Worm (Caenorhabditis elegans) whole organism, late embryonic: ENCODE data around the gene disl-2.

ENCODE experiments used
- K09A11.1 ChIP-seq: sonication (generic microtip); optimal IDR thresholded peaks from 2 replicates; lab custom pipeline; 2017; ENCODE audit warnings: antibody characterized with exemption, mild to moderate bottlenecking, missing genetic modification characterization, missing compliant biosample characterization; ENCODE audit not compliant: insufficient read depth
- Y22D7AL.16 ChIP-seq: sonication (generic microtip); optimal IDR thresholded peaks from 2 replicates; lab custom pipeline; 2016; ENCODE audit warnings: missing genetic modification characterization, missing compliant biosample characterization
- ama-1 ChIP-seq: fragments of 150-350 bp; optimal IDR thresholded peaks from 2 replicates; lab custom pipeline; 2014
- ceh-14 ChIP-seq: sonication (generic microtip); optimal IDR thresholded peaks from 2 replicates; lab custom pipeline; 2016; ENCODE audit warnings: missing genotype, missing genetic modification characterization, missing compliant biosample characterization
- ceh-19 ChIP-seq: fragments of 200-800 bp; sonication (Bioruptor generic); optimal IDR thresholded peaks from 2 replicates; lab custom pipeline; 2018; ENCODE audit warnings: mild to moderate bottlenecking, missing genetic modification characterization, missing compliant biosample characterization
- ceh-24 ChIP-seq: sonication (generic microtip); optimal IDR thresholded peaks from 2 replicates; lab custom pipeline; 2016; ENCODE audit warnings: mild to moderate bottlenecking, missing genetic modification characterization, missing compliant biosample characterization
- ceh-30 ChIP-seq: fragments of 150-350 bp; optimal IDR thresholded peaks from 2 replicates; lab custom pipeline; 2014; ENCODE audit warnings: missing biosample characterization, missing genetic modification characterization
- ceh-31 ChIP-seq: sonication (generic microtip); optimal IDR thresholded peaks from 2 replicates; lab custom pipeline; 2016; ENCODE audit warnings: missing genetic modification characterization, missing compliant biosample characterization
- che-1 ChIP-seq: sonication (generic microtip); optimal IDR thresholded peaks from 2 replicates; lab custom pipeline; 2016; ENCODE audit warnings: mild to moderate bottlenecking, missing genetic modification characterization, missing compliant biosample characterization
- dmd-4 ChIP-seq: sonication (generic microtip); optimal IDR thresholded peaks from 2 replicates; lab custom pipeline; 2016; ENCODE audit warnings: borderline replicate concordance, missing genetic modification characterization, missing compliant biosample characterization
- elt-2 ChIP-seq: sonication (generic microtip); optimal IDR thresholded peaks from 2 replicates; lab custom pipeline; 2016; ENCODE audit warnings: missing genetic modification reagents, missing genetic modification characterization, missing compliant biosample characterization
- ets-4 ChIP-seq: sonication (generic microtip); optimal IDR thresholded peaks from 2 replicates; lab custom pipeline; 2016; ENCODE audit warnings: missing genetic modification characterization, missing compliant biosample characterization
- fax-1 ChIP-seq: sonication (generic microtip); optimal IDR thresholded peaks from 2 replicates; lab custom pipeline; 2016; ENCODE audit warnings: missing genotype, missing genetic modification characterization, missing compliant biosample characterization
- fkh-6 ChIP-seq: sonication (generic microtip); optimal IDR thresholded peaks from 2 replicates; lab custom pipeline; 2016; ENCODE audit warnings: missing genetic modification characterization, missing compliant biosample characterization
- gmeb-2 ChIP-seq: sonication (generic microtip); optimal IDR thresholded peaks from 2 replicates; lab custom pipeline; 2016; ENCODE audit warnings: missing genetic modification characterization, inconsistent platforms, missing compliant biosample characterization
- hlh-15 ChIP-seq: sonication (generic microtip); optimal IDR thresholded peaks from 2 replicates; lab custom pipeline; 2016; ENCODE audit warnings: missing genetic modification characterization, missing compliant biosample characterization
- hlh-8 ChIP-seq: sonication (generic microtip); optimal IDR thresholded peaks from 2 replicates; lab custom pipeline; 2016; ENCODE audit warnings: missing genotype, missing genetic modification characterization, missing compliant biosample characterization
- lim-6 ChIP-seq: sonication (generic microtip); optimal IDR thresholded peaks from 2 replicates; lab custom pipeline; 2016; ENCODE audit warnings: missing genetic modification characterization, missing compliant biosample characterization
- madf-2 ChIP-seq: sonication (generic microtip); optimal IDR thresholded peaks from 2 replicates; lab custom pipeline; 2017; ENCODE audit warnings: missing genetic modification characterization, missing compliant biosample characterization
- mec-3 ChIP-seq: sonication (generic microtip); optimal IDR thresholded peaks from 2 replicates; lab custom pipeline; 2016; ENCODE audit warnings: borderline replicate concordance, missing genetic modification characterization, missing compliant biosample characterization
- nfya-1 ChIP-seq: sonication (generic microtip); optimal IDR thresholded peaks from 2 replicates; lab custom pipeline; 2017; ENCODE audit warnings: missing genetic modification characterization, mild to moderate bottlenecking, missing compliant biosample characterization, antibody characterized with exemption, moderate library complexity
- nhr-11 ChIP-seq: fragments of 150-350 bp; optimal IDR thresholded peaks from 2 replicates; lab custom pipeline; 2014; ENCODE audit warnings: missing biosample characterization, missing genetic modification characterization
- npax-4 ChIP-seq: sonication (generic microtip); optimal IDR thresholded peaks from 2 replicates; lab custom pipeline; 2016; ENCODE audit warnings: missing genetic modification characterization, missing compliant biosample characterization
- pat-9 ChIP-seq: fragments of 200-800 bp; sonication (Bioruptor generic); optimal IDR thresholded peaks from 2 replicates; lab custom pipeline; 2018; ENCODE audit warnings: mild to moderate bottlenecking, missing genetic modification characterization, moderate library complexity, missing compliant biosample characterization
- pax-1 ChIP-seq: fragments of 150-350 bp; optimal IDR thresholded peaks from 2 replicates; lab custom pipeline; 2014; ENCODE audit warnings: missing biosample characterization, missing genetic modification characterization
- pha-4 ChIP-seq: fragments of 150-350 bp; optimal IDR thresholded peaks from 2 replicates; lab custom pipeline; 2018; ENCODE audit warnings: missing biosample characterization, missing genetic modification reagents, missing genetic modification characterization
- pros-1 ChIP-seq: fragments of 150-350 bp; optimal IDR thresholded peaks from 2 replicates; lab custom pipeline; 2014; ENCODE audit warnings: missing biosample characterization, missing genetic modification reagents, missing genetic modification characterization
- rnt-1 ChIP-seq: sonication (generic microtip); optimal IDR thresholded peaks from 2 replicates; lab custom pipeline; 2016; ENCODE audit warnings: missing genetic modification characterization, missing compliant biosample characterization
- sdc-2 ChIP-seq: sonication (generic microtip); optimal IDR thresholded peaks from 2 replicates; lab custom pipeline; 2016; ENCODE audit warnings: missing genotype, missing genetic modification characterization, missing compliant biosample characterization
- tbx-2 ChIP-seq: sonication (generic microtip); optimal IDR thresholded peaks from 2 replicates; lab custom pipeline; 2016; ENCODE audit warnings: missing genetic modification characterization, missing compliant biosample characterization
- ttx-3 ChIP-seq: sonication (generic microtip); optimal IDR thresholded peaks from 2 replicates; lab custom pipeline; 2016; ENCODE audit warnings: missing genetic modification reagents, missing genetic modification characterization, missing compliant biosample characterization
- unc-3 ChIP-seq, 2 experiments: fragments of 200-800 bp in 1 of 2; sonication (Bioruptor generic) in 1 of 2; sonication (generic microtip) in 1 of 2; conservative IDR thresholded peaks in 1 of 2; optimal IDR thresholded peaks in 1 of 2; 2 replicates each; pipeline versions ENCODE4 v1.3.6 to Lab custom; 2016 to 2022; ENCODE audit warnings: missing compliant biosample characterization in 2 of 2, missing genetic modification characterization in 2 of 2, missing genetic modification reagents in 1 of 2
- unc-42 ChIP-seq: sonication (generic microtip); optimal IDR thresholded peaks from 2 replicates; lab custom pipeline; 2016; ENCODE audit warnings: missing genotype, missing genetic modification characterization, missing compliant biosample characterization
- zip-5 ChIP-seq: sonication (generic microtip); optimal IDR thresholded peaks from 2 replicates; lab custom pipeline; 2016; ENCODE audit warnings: missing genetic modification characterization, missing compliant biosample characterization

The disl-2 gene

ce11 chrIII:5464077-5464476, 21.1 kb downstream of the disl-2 start, which contains the start of gene F48E8.2:
Gene F48E8.2 (plus strand): TSS chrIII:5464377.
- TF ChIP-seq rnt-1 (tag; lab: Kevin White, UChicago) (no peak), che-1 (tag; lab: Kevin White, UChicago) (no peak), nhr-11 (tag; lab: Kevin White, UChicago) (no peak), elt-2 (tag; lab: Kevin White, UChicago) (no peak), mec-3 (tag; lab: Kevin White, UChicago) (no peak), unc-3 (GFP tag; conservative IDR thresholded peaks at IDR 0.05; lab: Robert Waterston, UW) (no peak), unc-3 (tag; optimal IDR thresholded peaks at IDR 0.05; lab: Kevin White, UChicago) (no peak), sdc-2 (tag; lab: Kevin White, UChicago) (no peak), fkh-6 (tag; lab: Kevin White, UChicago) (no peak)

ce11 chrIII:5464850-5465249, 21.9 kb downstream of the disl-2 start:
- TF ChIP-seq pax-1 (tag; lab: Kevin White, UChicago) (no peak), zip-5 (tag; lab: Kevin White, UChicago) (no peak), lim-6 (no peak), ceh-31 (tag; lab: Kevin White, UChicago) (no peak), unc-42 (tag; lab: Kevin White, UChicago) (no peak), pros-1 (tag; lab: Kevin White, UChicago) (no peak), tbx-2 (tag; lab: Kevin White, UChicago) (no peak), nfya-1 (tag; lab: Kevin White, UChicago) (no peak), unc-3 (GFP tag; conservative IDR thresholded peaks at IDR 0.05; lab: Robert Waterston, UW) (no peak), unc-3 (tag; optimal IDR thresholded peaks at IDR 0.05; lab: Kevin White, UChicago) (no peak), Y22D7AL.16 (tag; lab: Kevin White, UChicago) (no peak), hlh-8 (tag; lab: Kevin White, UChicago) (no peak)

ce11 chrIII:5469090-5469489, 26.1 kb downstream of the disl-2 start:
- peak; percentile 96 for TF ChIP-seq nfya-1 (tag; lab: Kevin White, UChicago)
- TF ChIP-seq pat-9 (tag; lab: Kevin White, UChicago), result no peak

ce11 chrIII:5472693-5473092, 29.7 kb downstream of the disl-2 start:
- no peak for TF ChIP-seq pax-1 (tag; lab: Kevin White, UChicago)
- TF ChIP-seq fax-1 (tag; lab: Kevin White, UChicago), result no peak
- TF ChIP-seq ceh-24 (tag; lab: Kevin White, UChicago), result no peak
- no peak for TF ChIP-seq elt-2 (tag; lab: Kevin White, UChicago)
- TF ChIP-seq zip-5 (tag; lab: Kevin White, UChicago), result no peak
- no peak for TF ChIP-seq madf-2 (tag; lab: Kevin White, UChicago)
- TF ChIP-seq K09A11.1 (tag; lab: Kevin White, UChicago), result no peak
- no peak for TF ChIP-seq mec-3 (tag; lab: Kevin White, UChicago)
- no peak for TF ChIP-seq tbx-2 (tag; lab: Kevin White, UChicago)
- no peak for TF ChIP-seq pha-4 (tag; lab: Kevin White, UChicago)
- TF ChIP-seq, all 69 proteins: peak for 0

- TF ChIP-seq che-1 (tag; lab: Kevin White, UChicago), result no peak
- TF ChIP-seq ttx-3 (tag; lab: Kevin White, UChicago), result no peak
- TF ChIP-seq ceh-30 (tag; lab: Kevin White, UChicago), result no peak
- TF ChIP-seq ets-4, result no peak
- TF ChIP-seq hlh-15 (tag; lab: Kevin White, UChicago), result no peak
- no peak for TF ChIP-seq npax-4
- no peak for TF ChIP-seq dmd-4 (tag; lab: Kevin White, UChicago)
- TF ChIP-seq ceh-19 (GFP tag; lab: Kevin White, UChicago), result no peak
- no peak for TF ChIP-seq ama-1
- no peak for TF ChIP-seq gmeb-2 (tag; lab: Kevin White, UChicago)
- no peak for TF ChIP-seq ceh-14 (tag; lab: Kevin White, UChicago)
- TF ChIP-seq pha-4 (tag; lab: Kevin White, UChicago), result no peak
These were observed 31.2 kb downstream of the disl-2 start, which contains the start of gene lon-1 for ce11 chrIII:5474176-5474575. Gene lon-1 (plus strand): TSS chrIII:5474476.
